Worm (Caenorhabditis elegans): ENCODE measurements around the gene erfa-3.

- TF ChIP-seq unc-62 (GFP tag; optimal IDR thresholded peaks at IDR 0.05) (no peak), dmd-4 (tag; optimal IDR thresholded peaks at IDR 0.05) (no peak), nhr-10 (tag; optimal IDR thresholded peaks at IDR 0.05) (no peak), ceh-82 (tag; optimal IDR thresholded peaks at IDR 0.05) (no peak), lin-39 (tag; optimal IDR thresholded peaks at IDR 0.05) (no peak), ama-1 (optimal IDR thresholded peaks at IDR 0.05) (no peak), C34F6.9 (tag; optimal IDR thresholded peaks at IDR 0.05) (no peak), R02D3.7 (tag; optimal IDR thresholded peaks at IDR 0.05) (no peak), nhr-21 (tag; optimal IDR thresholded peaks at IDR 0.05) (no peak), egl-27 (tag; optimal IDR thresholded peaks at IDR 0.05) (no peak), nhr-77 (tag; optimal IDR thresholded peaks at IDR 0.05) (no peak), mab-5 (tag; optimal IDR thresholded peaks at IDR 0.05) (no peak), nhr-23 (tag; optimal IDR thresholded peaks at IDR 0.05) (no peak), lsy-2 (tag; optimal IDR thresholded peaks at IDR 0.05) (no peak)
Observed at ce11 chrV:11065513-11065912, 47.4 kb downstream of the erfa-3 start, which contains the start of gene nlp-80.
